Fruit fly (Drosophila melanogaster) Kc167 (cell line): ENCODE data around the gene CG14958.

Source experiments
- Sin3A ChIP-seq: fragments of >200 bp; optimal IDR thresholded peaks from 2 replicates; lab custom pipeline; 2018; ENCODE audit warnings: missing external identifiers
- h ChIP-seq: fragments of >200 bp; optimal IDR thresholded peaks from 3 replicates; lab custom pipeline; 2018; ENCODE audit warnings: missing external identifiers
- psq ChIP-seq: fragments of >200 bp; optimal IDR thresholded peaks from 2 replicates; lab custom pipeline; 2017; ENCODE audit warnings: missing external identifiers
- ttk ChIP-seq: sonication (Bioruptor generic); optimal IDR thresholded peaks from 2 replicates; lab custom pipeline; 2017; ENCODE audit warnings: missing external identifiers

DNA sequence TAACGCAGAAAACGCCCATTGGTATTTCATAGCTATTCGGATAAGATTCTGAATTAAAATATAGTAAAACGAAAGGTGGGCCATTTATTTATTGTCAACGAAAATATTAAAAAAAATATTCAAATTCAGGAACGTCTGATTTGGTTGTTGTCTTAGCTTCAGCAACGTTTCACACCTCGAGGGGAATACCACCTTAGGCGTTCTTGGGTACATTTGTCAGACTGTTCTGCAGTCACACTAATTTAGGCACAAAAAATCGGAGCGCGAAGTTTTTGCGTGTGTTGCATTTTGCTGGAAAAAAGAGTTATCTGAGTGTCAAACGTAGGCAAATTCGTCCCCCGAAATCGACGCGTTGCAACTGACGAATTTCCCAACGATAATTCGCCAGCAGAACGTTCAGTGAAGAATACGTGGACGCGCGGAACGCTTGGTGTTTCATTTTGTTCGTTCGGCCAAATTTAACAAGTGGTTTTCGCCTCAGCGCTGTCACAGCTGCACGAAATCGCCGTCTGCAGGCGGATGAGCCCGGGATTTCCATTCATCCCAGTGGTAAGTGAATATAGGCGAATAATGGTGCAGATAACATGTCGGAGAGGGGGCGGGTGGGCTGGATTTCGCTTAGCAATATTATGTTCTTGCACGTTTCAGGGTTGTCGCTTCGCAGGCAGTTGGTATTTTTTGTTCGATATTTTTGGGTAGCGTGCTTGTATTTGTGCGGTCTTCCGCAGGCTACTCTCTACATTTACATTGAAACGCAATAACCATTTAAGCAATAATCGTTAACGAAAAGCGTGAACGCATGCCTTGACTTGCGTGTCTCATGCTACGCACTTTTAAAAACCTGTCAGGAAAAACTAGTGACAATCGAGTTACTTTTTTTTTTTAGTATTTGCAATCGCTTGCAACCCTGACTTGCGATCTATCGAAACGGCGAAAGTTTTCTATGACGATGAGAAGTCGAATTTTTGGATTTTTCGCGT lies 35.3 kb downstream of the CG14958 start, which contains the start of gene Larp4B:
- TF ChIP-seq psq: no peak
- TF ChIP-seq h: no peak
- TF ChIP-seq ttk (lab: Kevin White, UChicago): no peak
- TF ChIP-seq Sin3A (lab: Kevin White, UChicago): no peak
